Worm (Caenorhabditis elegans): ENCODE results near the gene qns-1.

The qns-1 gene

ce11 chrIV:10206182-10206581 lies 12.9 kb downstream of the qns-1 start, which contains the start of gene K04D7.6:
K04D7.6 (minus strand) TSS chrIV:10206282.
- TF ChIP-seq lag-1 (GFP tag; IDR thresholded peaks at IDR 0.05): no peak
- no peak for TF ChIP-seq nhr-179 (tag; optimal IDR thresholded peaks at IDR 0.05)
- TF ChIP-seq egl-44 (GFP tag; IDR thresholded peaks at IDR 0.05): no peak
- TF ChIP-seq dpl-1 (GFP tag; optimal IDR thresholded peaks at IDR 0.05): no peak
- TF ChIP-seq snpc-4 (GFP tag; optimal IDR thresholded peaks at IDR 0.05): no peak
- TF ChIP-seq snpc-4 (tag; optimal IDR thresholded peaks at IDR 0.05): no peak
- TF ChIP-seq athp-1 (tag; optimal IDR thresholded peaks at IDR 0.05): no peak
- no peak for TF ChIP-seq T07F8.4 (tag; optimal IDR thresholded peaks at IDR 0.05)
- no peak for TF ChIP-seq madf-3 (GFP tag; IDR thresholded peaks at IDR 0.05)

- TF ChIP-seq lsl-1 (GFP tag; optimal IDR thresholded peaks at IDR 0.05): peak; percentile 59
- TF ChIP-seq akir-1 (GFP tag; optimal IDR thresholded peaks at IDR 0.05): no peak
- TF ChIP-seq sptf-2 (GFP tag; optimal IDR thresholded peaks at IDR 0.05): no peak
- TF ChIP-seq snpc-4 (GFP tag; optimal IDR thresholded peaks at IDR 0.05): no peak
- TF ChIP-seq snpc-4 (tag; optimal IDR thresholded peaks at IDR 0.05): no peak
- TF ChIP-seq attf-5 (GFP tag; optimal IDR thresholded peaks at IDR 0.05): peak; percentile 41
- no peak for TF ChIP-seq ztf-22 (GFP tag; optimal IDR thresholded peaks at IDR 0.05)
- peak; percentile 16 for TF ChIP-seq ceh-27 (GFP tag; optimal IDR thresholded peaks at IDR 0.05)
- TF ChIP-seq unc-130 (GFP tag; optimal IDR thresholded peaks at IDR 0.05): peak; percentile 18
- peak; percentile 42; the same call in 1 of the 2 replicates for TF ChIP-seq mcd-1 (GFP tag; IDR thresholded peaks at IDR 0.05)
These were observed 21.7 kb downstream of the qns-1 start, which contains the start of gene gon-4 for ce11 chrIV:10197317-10197867. gon-4 (plus strand) TSS chrIV:10197817.

- no peak for TF ChIP-seq nhr-27 (tag; optimal IDR thresholded peaks at IDR 0.05)
- no peak for TF ChIP-seq cebp-1 (GFP tag; IDR thresholded peaks at IDR 0.05)
- no peak for TF ChIP-seq cebp-1 (tag; optimal IDR thresholded peaks at IDR 0.05)
- no peak for TF ChIP-seq him-1 (tag; optimal IDR thresholded peaks at IDR 0.05)
- no peak for TF ChIP-seq B0261.1 (tag; optimal IDR thresholded peaks at IDR 0.05)
- no peak for TF ChIP-seq Y56A3A.18 (GFP tag; IDR thresholded peaks at IDR 0.05)
- no peak for TF ChIP-seq let-526 (GFP tag; IDR thresholded peaks at IDR 0.05)
- no peak for TF ChIP-seq rcor-1 (GFP tag; IDR thresholded peaks at IDR 0.05)
- TF ChIP-seq B0019.2 (GFP tag; conservative IDR thresholded peaks at IDR 0.05): no peak
- TF ChIP-seq ceh-91 (GFP tag; IDR thresholded peaks at IDR 0.05): no peak
- TF ChIP-seq rec-8 (tag; optimal IDR thresholded peaks at IDR 0.05): no peak
- TF ChIP-seq madf-6 (GFP tag; IDR thresholded peaks at IDR 0.05): no peak
These were observed 24.8 kb downstream of the qns-1 start, which contains the start of gene ptrg-1 for ce11 chrIV:10194345-10194744. ptrg-1 (minus strand) TSS chrIV:10194445.

ce11 chrIV:10191498-10191897 lies 27.6 kb downstream of the qns-1 start:
- TF ChIP-seq ets-4 (GFP tag; optimal IDR thresholded peaks at IDR 0.05) (no peak), unc-130 (GFP tag; optimal IDR thresholded peaks at IDR 0.05) (no peak), Y53F4B.3 (GFP tag; IDR thresholded peaks at IDR 0.05) (no peak), B0035.1 (tag; optimal IDR thresholded peaks at IDR 0.05) (no peak), gei-17 (GFP tag; optimal IDR thresholded peaks at IDR 0.05) (no peak), pha-4 (tag; optimal IDR thresholded peaks at IDR 0.05) (no peak), ztf-28 (GFP tag; IDR thresholded peaks at IDR 0.05) (no peak), aptf-2 (GFP tag; conservative IDR thresholded peaks at IDR 0.05) (no peak), lir-1 (GFP tag; conservative IDR thresholded peaks at IDR 0.05) (no peak), dox-1 (GFP tag; IDR thresholded peaks at IDR 0.05) (no peak)

Data from whole organism, young adult.